Worm (Caenorhabditis elegans): Measurements from ENCODE around the gene smu-2.

Gene smu-2

ce11 chrII:3441377-3441776 is 40.8 kb upstream of the smu-2 start, which contains the start of gene C16C8.27:
TSS of gene C16C8.27 (plus strand) at chrII:3441677.
- TF ChIP-seq egl-44 (GFP tag; IDR thresholded peaks at IDR 0.05), result no peak
- no peak for TF ChIP-seq B0336.3 (GFP tag; IDR thresholded peaks at IDR 0.05)
- no peak for TF ChIP-seq K12H6.12 (tag; optimal IDR thresholded peaks at IDR 0.05)
- TF ChIP-seq nhr-27 (tag; optimal IDR thresholded peaks at IDR 0.05), result no peak
- no peak for TF ChIP-seq lin-40 (tag; optimal IDR thresholded peaks at IDR 0.05)
- no peak for TF ChIP-seq let-526 (GFP tag; IDR thresholded peaks at IDR 0.05)
- TF ChIP-seq F57C9.4 (tag; optimal IDR thresholded peaks at IDR 0.05), result no peak
- no peak for TF ChIP-seq madf-10 (tag; optimal IDR thresholded peaks at IDR 0.05)
- no peak for TF ChIP-seq F39B2.1 (GFP tag; IDR thresholded peaks at IDR 0.05)
- no peak for TF ChIP-seq B0019.2 (GFP tag; conservative IDR thresholded peaks at IDR 0.05)
- no peak for TF ChIP-seq nfya-1 (tag; optimal IDR thresholded peaks at IDR 0.05; ENCODE audit: borderline replicate concordance, insufficient read depth)
- no peak for TF ChIP-seq lin-54 (GFP tag; optimal IDR thresholded peaks at IDR 0.05)
- no peak for TF ChIP-seq D2030.7 (GFP tag; IDR thresholded peaks at IDR 0.05)
- no peak for TF ChIP-seq tbp1 (GFP tag; optimal IDR thresholded peaks at IDR 0.05)
- TF ChIP-seq lsy-27 (tag; optimal IDR thresholded peaks at IDR 0.05; ENCODE audit: borderline replicate concordance, insufficient read depth), result no peak
- no peak for TF ChIP-seq ztf-22 (GFP tag; optimal IDR thresholded peaks at IDR 0.05)
- TF ChIP-seq zfh-2 (GFP tag; conservative IDR thresholded peaks at IDR 0.05), result no peak
- no peak for TF ChIP-seq mes-4 (tag; optimal IDR thresholded peaks at IDR 0.05)
- TF ChIP-seq him-1 (tag; optimal IDR thresholded peaks at IDR 0.05), result no peak
- no peak for TF ChIP-seq unc-62 (GFP tag; optimal IDR thresholded peaks at IDR 0.05)

DNA sequence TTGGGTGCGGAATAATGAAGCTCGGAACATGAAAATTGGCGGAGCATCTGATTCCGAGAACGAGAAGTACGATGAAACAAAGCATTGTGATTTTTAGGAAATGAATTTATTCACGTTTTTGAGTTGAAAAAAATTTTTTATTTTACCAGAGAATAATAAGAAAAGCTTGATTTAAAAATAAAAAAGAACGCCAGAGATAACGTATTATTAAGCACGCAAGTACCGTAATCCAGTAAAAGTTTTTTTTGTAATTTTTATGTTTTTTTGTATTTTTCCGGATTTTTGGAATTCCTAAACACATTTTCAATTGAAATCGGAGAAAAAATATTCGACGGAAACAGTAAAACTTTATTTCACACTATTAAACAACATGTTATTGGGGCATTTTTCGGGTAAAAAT is 39.1 kb upstream of the smu-2 start, which contains the start of gene C16C8.22:
TSS of gene C16C8.22 (minus strand) at position 101 of the 400 bp plus-strand sequence.
- no peak for TF ChIP-seq ztf-22 (GFP tag; optimal IDR thresholded peaks at IDR 0.05)
- TF ChIP-seq let-607 (tag; optimal IDR thresholded peaks at IDR 0.05), result no peak
- TF ChIP-seq snpc-1.1 (tag; optimal IDR thresholded peaks at IDR 0.05; ENCODE audit: insufficient read depth), result no peak
- no peak for TF ChIP-seq unc-130 (GFP tag; optimal IDR thresholded peaks at IDR 0.05)

- TF ChIP-seq attf-3 (GFP tag; conservative IDR thresholded peaks at IDR 0.05) (no peak), lsl-1 (GFP tag; optimal IDR thresholded peaks at IDR 0.05) (peak; percentile 58)
Observed at ce11 chrII:3444280-3444679, 37.9 kb upstream of the smu-2 start, which contains the start of gene C16C8.4. TSS of gene C16C8.4 (minus strand) at chrII:3444380.

ce11 chrII:3445285-3445806 is 36.9 kb upstream of the smu-2 start, which contains the start of the genes C16C8.5 and C16C8.16:
TSS of gene C16C8.5 (minus strand) at chrII:3445385.
TSS of gene C16C8.16 (plus strand) at chrII:3445756.
- TF ChIP-seq cebp-1 (GFP tag; IDR thresholded peaks at IDR 0.05), result no peak
- no peak for TF ChIP-seq cebp-1 (tag; optimal IDR thresholded peaks at IDR 0.05)
- peak; percentile 21; the same call in 1 of the 2 replicates for TF ChIP-seq madf-6 (GFP tag; IDR thresholded peaks at IDR 0.05)
- peak; percentile 71 for TF ChIP-seq lsl-1 (GFP tag; optimal IDR thresholded peaks at IDR 0.05)

DNA sequence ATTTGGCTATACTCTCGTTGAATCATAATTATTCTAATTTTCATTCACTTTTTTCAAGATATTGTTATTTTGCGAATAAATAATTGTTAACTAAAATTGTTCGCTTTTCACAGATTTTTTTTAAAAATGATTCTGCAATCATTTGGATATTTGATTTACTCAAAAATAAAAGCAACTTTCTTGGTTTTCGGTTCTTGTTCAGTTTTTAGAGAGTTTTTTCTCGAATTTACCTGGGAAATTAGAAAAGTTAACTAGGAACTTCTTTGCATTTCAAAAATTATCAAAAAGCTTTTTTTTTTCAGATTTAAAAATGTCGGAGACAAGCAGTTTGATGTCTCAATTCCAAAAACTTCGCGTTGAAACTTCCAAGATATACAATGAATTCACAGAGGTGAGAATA is 35.6 kb upstream of the smu-2 start, which contains the start of the genes C16C8.20 and gldi-6:
TSS of gene C16C8.20 (plus strand) at position 301 of the 400 bp plus-strand sequence.
TSS of gene gldi-6 (plus strand) at position 301 of the 400 bp plus-strand sequence.
- TF ChIP-seq lsl-1 (GFP tag; optimal IDR thresholded peaks at IDR 0.05) (no peak), ceh-79 (tag; optimal IDR thresholded peaks at IDR 0.05) (no peak), B0336.3 (GFP tag; IDR thresholded peaks at IDR 0.05) (no peak), rec-8 (tag; optimal IDR thresholded peaks at IDR 0.05) (no peak), B0261.1 (tag; optimal IDR thresholded peaks at IDR 0.05) (no peak), ztf-6 (GFP tag; IDR thresholded peaks at IDR 0.05) (no peak), gei-17 (GFP tag; optimal IDR thresholded peaks at IDR 0.05) (no peak), F33H1.4 (GFP tag; IDR thresholded peaks at IDR 0.05) (no peak), attf-3 (GFP tag; conservative IDR thresholded peaks at IDR 0.05) (no peak), F37B4.10 (GFP tag; IDR thresholded peaks at IDR 0.05) (no peak), nhr-27 (tag; optimal IDR thresholded peaks at IDR 0.05) (no peak), hmg-1.2 (GFP tag; IDR thresholded peaks at IDR 0.05) (no peak), nfyb-1 (GFP tag; IDR thresholded peaks at IDR 0.05) (no peak), madf-10 (tag; optimal IDR thresholded peaks at IDR 0.05) (no peak), lin-35 (GFP tag; optimal IDR thresholded peaks at IDR 0.05) (no peak), C06A6.2 (GFP tag; conservative IDR thresholded peaks at IDR 0.05) (no peak), ceh-27 (GFP tag; optimal IDR thresholded peaks at IDR 0.05) (no peak)

All from whole organism, young adult.